Fruit fly (Drosophila melanogaster) S2 (cell line): Measurements from ENCODE around the gene Fbxl7.

Source experiments
- CG8478 ChIP-seq: fragments of >200 bp; optimal IDR thresholded peaks from 2 replicates; lab custom pipeline; 2018
- CTCF ChIP-seq, 2 experiments: fragments of >200 bp; optimal IDR thresholded peaks; 2 replicates each; lab custom pipeline; 2018

The Fbxl7 gene

dm6 chr3R:15972298-15972978, 51.7 kb downstream of the Fbxl7 start, which contains the start of gene mor:
TSS of gene mor (minus strand) at chr3R:15972913.
- peak in 1 of 2 experiments; percentile 13 for TF ChIP-seq CTCF (optimal IDR thresholded peaks at IDR 0.05; lab: Kevin White, UChicago)
- no peak for TF ChIP-seq CG8478 (lab: Kevin White, UChicago)

- no peak for TF ChIP-seq CG8478 (lab: Kevin White, UChicago)
- TF ChIP-seq CTCF (optimal IDR thresholded peaks at IDR 0.05; lab: Kevin White, UChicago): peak; percentile 14 to 30
These were observed 52.3 kb downstream of the Fbxl7 start, which contains the start of gene Hel89B for dm6 chr3R:15972979-15973486. TSS of gene Hel89B (plus strand) at chr3R:15973298.

dm6 chr3R:15973488-15973975, 52.8 kb downstream of the Fbxl7 start:
- peak in 1 of 2 experiments; percentile 33 for TF ChIP-seq CTCF (optimal IDR thresholded peaks at IDR 0.05; lab: Kevin White, UChicago)
- TF ChIP-seq CG8478 (lab: Kevin White, UChicago): no peak

- TF ChIP-seq CG8478 (lab: Kevin White, UChicago): no peak
- TF ChIP-seq CTCF (optimal IDR thresholded peaks at IDR 0.05; lab: Kevin White, UChicago): no peak
These were observed 53.5 kb downstream of the Fbxl7 start for dm6 chr3R:15974235-15974634.

- TF ChIP-seq CG8478 (lab: Kevin White, UChicago) (no peak), CTCF (optimal IDR thresholded peaks at IDR 0.05; lab: Kevin White, UChicago) (no peak)
These were observed 54.5 kb downstream of the Fbxl7 start for dm6 chr3R:15975170-15975569.
